Worm (Caenorhabditis elegans) whole organism, late embryonic: ENCODE measurements around the gene mod-1.

Source experiments
- ama-1 ChIP-seq: fragments of 150-350 bp; optimal IDR thresholded peaks from 2 replicates; lab custom pipeline; 2014
- ceh-22 ChIP-seq: sonication (generic microtip); optimal IDR thresholded peaks from 2 replicates; lab custom pipeline; 2017; ENCODE audit warnings: missing biosample characterization, missing genetic modification characterization
- elt-2 ChIP-seq: sonication (generic microtip); optimal IDR thresholded peaks from 2 replicates; lab custom pipeline; 2016; ENCODE audit warnings: missing genetic modification reagents, missing genetic modification characterization, missing compliant biosample characterization
- hlh-8 ChIP-seq: sonication (generic microtip); optimal IDR thresholded peaks from 2 replicates; lab custom pipeline; 2016; ENCODE audit warnings: missing genotype, missing genetic modification characterization, missing compliant biosample characterization
- lin-11 ChIP-seq: fragments of 200-800 bp; sonication (Bioruptor generic); optimal IDR thresholded peaks from 2 replicates; lab custom pipeline; 2018; ENCODE audit warnings: mild to moderate bottlenecking, missing genetic modification characterization, missing compliant biosample characterization
- mec-3 ChIP-seq: sonication (generic microtip); optimal IDR thresholded peaks from 2 replicates; lab custom pipeline; 2016; ENCODE audit warnings: borderline replicate concordance, missing genetic modification characterization, missing compliant biosample characterization
- nfya-1 ChIP-seq: sonication (generic microtip); optimal IDR thresholded peaks from 2 replicates; lab custom pipeline; 2017; ENCODE audit warnings: missing genetic modification characterization, mild to moderate bottlenecking, missing compliant biosample characterization, antibody characterized with exemption, moderate library complexity
- nhr-11 ChIP-seq: fragments of 150-350 bp; optimal IDR thresholded peaks from 2 replicates; lab custom pipeline; 2014; ENCODE audit warnings: missing biosample characterization, missing genetic modification characterization
- npax-4 ChIP-seq: sonication (generic microtip); optimal IDR thresholded peaks from 2 replicates; lab custom pipeline; 2016; ENCODE audit warnings: missing genetic modification characterization, missing compliant biosample characterization
- pha-2 ChIP-seq: sonication (generic microtip); optimal IDR thresholded peaks from 2 replicates; lab custom pipeline; 2017; ENCODE audit warnings: mild to moderate bottlenecking, missing genetic modification characterization, missing compliant biosample characterization
- pros-1 ChIP-seq: fragments of 150-350 bp; optimal IDR thresholded peaks from 2 replicates; lab custom pipeline; 2014; ENCODE audit warnings: missing biosample characterization, missing genetic modification reagents, missing genetic modification characterization
- zip-5 ChIP-seq: sonication (generic microtip); optimal IDR thresholded peaks from 2 replicates; lab custom pipeline; 2016; ENCODE audit warnings: missing genetic modification characterization, missing compliant biosample characterization

ce11 chrV:8942437-8942978, 28.7 kb upstream of the mod-1 start:
- TF ChIP-seq nhr-11 (tag; lab: Kevin White, UChicago) (no peak), npax-4 (tag; lab: Kevin White, UChicago) (no peak), pros-1 (tag; lab: Kevin White, UChicago) (no peak), mec-3 (tag; lab: Kevin White, UChicago) (no peak), elt-2 (no peak), pha-2 (tag; lab: Kevin White, UChicago) (no peak), ama-1 (lab: Kevin White, UChicago) (no peak), hlh-8 (no peak), zip-5 (tag; lab: Kevin White, UChicago) (no peak), nfya-1 (tag; lab: Kevin White, UChicago) (no peak), ceh-22 (tag; lab: Kevin White, UChicago) (no peak), lin-11 (tag; lab: Kevin White, UChicago) (no peak)
